Worm (Caenorhabditis elegans): ENCODE measurements around the gene F29B9.7.

Gene F29B9.7

ce11 chrIV:4650624-4651094 is 1.1 kb downstream of the F29B9.7 start, which contains the start of gene ubc-9:
TSS of gene ubc-9 (plus strand) at chrIV:4651044.
- TF ChIP-seq cnd-1 (tag; optimal IDR thresholded peaks at IDR 0.05): peak; percentile 38
- peak; percentile 9 for TF ChIP-seq ceh-43 (GFP tag; optimal IDR thresholded peaks at IDR 0.05)
- TF ChIP-seq lin-13 (tag; optimal IDR thresholded peaks at IDR 0.05): peak; percentile 34
- TF ChIP-seq unc-120 (tag; optimal IDR thresholded peaks at IDR 0.05; ENCODE audit: poor library complexity, severe bottlenecking): peak; percentile 33
- no peak for TF ChIP-seq M03D4.4 (tag; optimal IDR thresholded peaks at IDR 0.05)
- TF ChIP-seq mep-1 (tag; optimal IDR thresholded peaks at IDR 0.05): peak; percentile 78
- peak; percentile 40 for TF ChIP-seq nhr-237 (tag; optimal IDR thresholded peaks at IDR 0.05)
- peak; percentile 65 for TF ChIP-seq ces-1 (GFP tag; optimal IDR thresholded peaks at IDR 0.05)
- TF ChIP-seq elt-3 (tag; optimal IDR thresholded peaks at IDR 0.05): no peak
- peak; percentile 27 for TF ChIP-seq sptf-1 (tag; optimal IDR thresholded peaks at IDR 0.05)
- peak; percentile 57 for TF ChIP-seq lsy-2 (tag; optimal IDR thresholded peaks at IDR 0.05)
- no peak for TF ChIP-seq elt-1 (tag; optimal IDR thresholded peaks at IDR 0.05; ENCODE audit: borderline replicate concordance, insufficient read depth)
- peak; percentile 48 for TF ChIP-seq pha-4 (tag; optimal IDR thresholded peaks at IDR 0.05)
- peak; percentile 94 for TF ChIP-seq ceh-39 (tag; optimal IDR thresholded peaks at IDR 0.05)
- TF ChIP-seq mls-2 (tag; optimal IDR thresholded peaks at IDR 0.05): peak; percentile 60

- no peak for TF ChIP-seq elt-3 (tag; optimal IDR thresholded peaks at IDR 0.05)
- TF ChIP-seq ztf-11 (tag; optimal IDR thresholded peaks at IDR 0.05): no peak
- no peak for TF ChIP-seq sem-2 (GFP tag; optimal IDR thresholded peaks at IDR 0.05)
- no peak for TF ChIP-seq bed-3 (GFP tag; optimal IDR thresholded peaks at IDR 0.05)
- TF ChIP-seq mab-5 (tag; optimal IDR thresholded peaks at IDR 0.05): no peak
- TF ChIP-seq lin-32 (GFP tag; optimal IDR thresholded peaks at IDR 0.05): no peak
- no peak for TF ChIP-seq unc-62 (GFP tag; optimal IDR thresholded peaks at IDR 0.05)
- no peak for TF ChIP-seq elt-1 (tag; optimal IDR thresholded peaks at IDR 0.05; ENCODE audit: borderline replicate concordance, insufficient read depth)
- TF ChIP-seq hlh-1 (tag; optimal IDR thresholded peaks at IDR 0.05): no peak
- TF ChIP-seq mep-1 (tag; optimal IDR thresholded peaks at IDR 0.05): no peak
- no peak for TF ChIP-seq nhr-12 (tag; optimal IDR thresholded peaks at IDR 0.05)
- no peak for TF ChIP-seq M03D4.4 (tag; optimal IDR thresholded peaks at IDR 0.05)
- no peak for TF ChIP-seq unc-39 (tag; optimal IDR thresholded peaks at IDR 0.05)
- TF ChIP-seq blmp-1 (tag; optimal IDR thresholded peaks at IDR 0.05): no peak
- no peak for TF ChIP-seq drap-1 (GFP tag; optimal IDR thresholded peaks at IDR 0.05)
- no peak for TF ChIP-seq lin-13 (tag; optimal IDR thresholded peaks at IDR 0.05)
Measured at ce11 chrIV:4652365-4652844, 2.8 kb downstream of the F29B9.7 start, which contains the start of gene F29B9.5. TSS of gene F29B9.5 (plus strand) at chrIV:4652415.

DNA sequence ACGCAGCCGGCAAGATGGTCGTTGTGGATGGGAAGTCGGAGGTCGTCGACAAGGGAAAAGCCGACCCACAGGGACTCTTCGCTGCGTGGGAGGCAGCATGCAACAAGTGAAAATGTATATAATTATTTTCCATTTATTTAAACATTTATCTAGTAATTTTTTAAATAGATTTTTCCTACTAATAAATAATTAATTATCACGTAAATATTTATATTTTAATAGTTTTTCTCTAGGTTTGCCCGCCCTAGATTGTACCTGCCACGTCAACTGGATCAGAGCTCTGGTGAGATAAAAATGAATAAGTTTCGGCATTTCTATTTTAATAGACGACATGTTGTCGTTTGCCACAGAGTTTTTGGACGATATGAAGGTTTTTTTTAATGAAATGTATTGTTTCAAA is 3.4 kb downstream of the F29B9.7 start, which contains the start of gene psr-1:
Gene psr-1, plus strand, starts transcription at position 301 of the 400 bp plus-strand sequence.
- TF ChIP-seq M03D4.4 (tag; optimal IDR thresholded peaks at IDR 0.05): no peak
- TF ChIP-seq nhr-2 (tag; optimal IDR thresholded peaks at IDR 0.05): no peak
- no peak for TF ChIP-seq nhr-28 (tag; optimal IDR thresholded peaks at IDR 0.05)
- no peak for TF ChIP-seq nhr-237 (tag; optimal IDR thresholded peaks at IDR 0.05)
- TF ChIP-seq sem-2 (GFP tag; optimal IDR thresholded peaks at IDR 0.05): no peak

DNA sequence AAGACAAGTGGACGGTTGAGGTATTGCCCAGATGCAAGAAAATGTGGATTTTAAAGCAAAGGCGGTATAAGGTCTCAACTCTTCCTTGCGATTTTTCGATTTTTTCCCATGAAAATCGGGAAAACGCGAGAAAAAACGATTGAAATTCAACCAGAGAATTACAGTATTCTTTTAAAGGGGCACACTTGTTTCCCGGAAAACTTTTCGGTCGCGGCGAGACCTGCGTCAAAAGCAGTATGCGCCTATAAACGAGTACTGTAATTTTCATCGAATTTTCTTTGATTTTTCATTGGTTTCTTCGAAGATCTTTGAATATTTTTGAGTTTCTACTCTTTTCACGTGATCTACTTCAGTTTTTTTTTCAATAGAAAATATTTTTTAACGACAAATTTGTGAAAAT is 4.1 kb downstream of the F29B9.7 start:
- TF ChIP-seq zip-8 (tag; optimal IDR thresholded peaks at IDR 0.05): no peak
- TF ChIP-seq ceh-43 (GFP tag; optimal IDR thresholded peaks at IDR 0.05): no peak

DNA sequence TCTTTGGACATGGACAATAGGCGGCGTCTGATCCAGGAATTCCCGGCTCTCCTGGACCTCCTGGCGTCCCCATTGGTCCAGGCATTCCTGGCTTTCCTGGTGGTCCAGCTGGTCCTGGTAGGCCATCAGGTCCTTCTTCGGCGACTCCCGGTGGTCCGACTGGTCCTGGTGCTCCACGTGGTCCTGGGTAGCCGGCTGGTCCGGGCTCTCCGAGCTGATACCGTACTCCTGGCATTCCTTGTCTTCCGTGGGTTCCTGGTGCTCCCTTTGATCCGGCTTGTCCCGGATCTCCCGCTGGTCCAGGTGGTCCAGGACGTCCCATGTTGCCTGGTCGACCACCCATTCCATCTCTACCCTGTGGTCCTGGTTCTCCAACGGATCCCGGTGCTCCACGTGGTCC is 6.4 kb downstream of the F29B9.7 start:
- TF ChIP-seq mab-5 (tag; optimal IDR thresholded peaks at IDR 0.05) (no peak), nhr-12 (tag; optimal IDR thresholded peaks at IDR 0.05) (no peak), blmp-1 (tag; optimal IDR thresholded peaks at IDR 0.05) (no peak), pha-4 (tag; optimal IDR thresholded peaks at IDR 0.05) (no peak), mls-2 (tag; optimal IDR thresholded peaks at IDR 0.05) (no peak), lin-13 (tag; optimal IDR thresholded peaks at IDR 0.05) (no peak), elt-3 (tag; optimal IDR thresholded peaks at IDR 0.05) (no peak), ceh-39 (tag; optimal IDR thresholded peaks at IDR 0.05) (no peak), sem-2 (GFP tag; optimal IDR thresholded peaks at IDR 0.05) (no peak)

DNA sequence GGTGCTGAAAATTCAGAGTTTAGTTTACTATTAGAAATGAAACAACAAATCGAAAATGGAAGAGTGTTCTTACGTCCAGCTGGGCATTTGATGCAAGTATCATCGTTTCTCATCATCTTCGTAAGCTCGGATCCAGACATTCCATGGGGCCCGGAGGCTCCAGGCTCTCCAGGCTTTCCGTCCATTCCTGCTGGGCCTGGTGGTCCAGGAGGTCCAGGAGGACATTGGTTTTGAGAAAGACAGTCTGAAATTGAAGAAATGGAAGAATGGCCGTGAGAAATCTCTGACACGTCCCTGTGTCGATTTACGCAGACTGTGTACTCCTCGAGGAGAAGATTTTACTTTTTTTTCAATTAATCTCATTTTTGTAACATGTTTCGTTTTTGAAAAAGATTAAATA is 6.8 kb downstream of the F29B9.7 start:
- TF ChIP-seq mls-2 (tag; optimal IDR thresholded peaks at IDR 0.05) (no peak), lin-32 (GFP tag; optimal IDR thresholded peaks at IDR 0.05) (no peak), elt-1 (tag; optimal IDR thresholded peaks at IDR 0.05; ENCODE audit: borderline replicate concordance, insufficient read depth) (no peak), M03D4.4 (tag; optimal IDR thresholded peaks at IDR 0.05) (no peak)

All from whole organism, mixed stage, embryonic.